Fruit fly (Drosophila melanogaster): ENCODE results near the gene betaTub97EF.

betaTub97EF gene

dm6 chr3R:27953890-27954289, 34.3 kb downstream of the betaTub97EF start, which contains the start of gene CG4951 (continued):
- TF ChIP-seq bab2 (GFP tag; optimal IDR thresholded peaks at IDR 0.05) (no peak), CG18011 (GFP tag; optimal IDR thresholded peaks at IDR 0.05) (no peak), CG4328 (GFP tag; optimal IDR thresholded peaks at IDR 0.05) (no peak), CG1602 (GFP tag; optimal IDR thresholded peaks at IDR 0.05) (no peak), eve (GFP tag; optimal IDR thresholded peaks at IDR 0.05) (no peak), cad (GFP tag; optimal IDR thresholded peaks at IDR 0.05) (no peak), hkb (optimal IDR thresholded peaks at IDR 0.05) (no peak), hkb (GFP tag; IDR thresholded peaks at IDR 0.05) (no peak), CG32532 (GFP tag; IDR thresholded peaks at IDR 0.05) (no peak), CG1603 (tag; optimal IDR thresholded peaks at IDR 0.05) (no peak), Ada2b (GFP tag; IDR thresholded peaks at IDR 0.05) (no peak), kay (GFP tag; optimal IDR thresholded peaks at IDR 0.05) (no peak), sima (GFP tag; optimal IDR thresholded peaks at IDR 0.05) (no peak), gro (GFP tag; optimal IDR thresholded peaks at IDR 0.05) (no peak), MBD-R2 (GFP tag; IDR thresholded peaks at IDR 0.05) (peak; percentile 86), CG6689 (GFP tag; IDR thresholded peaks at IDR 0.05) (no peak), Asciz (GFP tag; optimal IDR thresholded peaks at IDR 0.05) (no peak), NC2α (GFP tag; optimal IDR thresholded peaks at IDR 0.05) (no peak), Ssrp (tag; optimal IDR thresholded peaks at IDR 0.05) (no peak), Gsc (GFP tag; IDR thresholded peaks at IDR 0.05) (no peak), Hr39 (optimal IDR thresholded peaks at IDR 0.05) (no peak), BEAF-32 (GFP tag; optimal IDR thresholded peaks at IDR 0.05) (peak; percentile 57), CG10565 (GFP tag; optimal IDR thresholded peaks at IDR 0.05) (no peak), fru (optimal IDR thresholded peaks at IDR 0.05) (no peak), C15 (GFP tag; IDR thresholded peaks at IDR 0.05) (no peak), CG14014 (GFP tag; IDR thresholded peaks at IDR 0.05) (no peak), gfzf (GFP tag; optimal IDR thresholded peaks at IDR 0.05) (peak; percentile 79), lilli (GFP tag; optimal IDR thresholded peaks at IDR 0.05) (no peak), Hr78 (GFP tag; optimal IDR thresholded peaks at IDR 0.05) (no peak), dmrt11E (tag; optimal IDR thresholded peaks at IDR 0.05) (no peak), salm (tag; optimal IDR thresholded peaks at IDR 0.05) (no peak), HLH54F (GFP tag; optimal IDR thresholded peaks at IDR 0.05) (no peak), ssp (GFP tag; IDR thresholded peaks at IDR 0.05) (no peak), gcm2 (GFP tag; optimal IDR thresholded peaks at IDR 0.05) (no peak), gt (GFP tag; IDR thresholded peaks at IDR 0.05) (no peak), al (GFP tag; IDR thresholded peaks at IDR 0.05) (no peak), Rfx (GFP tag; IDR thresholded peaks at IDR 0.05) (no peak), pfk (GFP tag; optimal IDR thresholded peaks at IDR 0.05) (no peak), CHES-1-like (GFP tag; optimal IDR thresholded peaks at IDR 0.05) (no peak), CG11247 (GFP tag; IDR thresholded peaks at IDR 0.05) (no peak), jing (GFP tag; optimal IDR thresholded peaks at IDR 0.05) (no peak), ara (GFP tag; IDR thresholded peaks at IDR 0.05) (no peak), mirr (GFP tag; optimal IDR thresholded peaks at IDR 0.05) (no peak), CG34376 (GFP tag; optimal IDR thresholded peaks at IDR 0.05) (no peak), gcm (GFP tag; optimal IDR thresholded peaks at IDR 0.05) (no peak), crc (GFP tag; optimal IDR thresholded peaks at IDR 0.05) (no peak), Max (GFP tag; optimal IDR thresholded peaks at IDR 0.05) (no peak), bcd (GFP tag; optimal IDR thresholded peaks at IDR 0.05) (no peak), CG14965 (GFP tag; optimal IDR thresholded peaks at IDR 0.05; ENCODE audit: borderline replicate concordance) (no peak), pho (GFP tag; optimal IDR thresholded peaks at IDR 0.05) (no peak), CG4404 (GFP tag; IDR thresholded peaks at IDR 0.05) (no peak), CG3847 (GFP tag; IDR thresholded peaks at IDR 0.05) (peak; percentile 56), CG6175 (GFP tag; IDR thresholded peaks at IDR 0.05) (no peak), onecut (GFP tag; IDR thresholded peaks at IDR 0.05) (no peak)
